Fruit fly (Drosophila melanogaster) whole organism, embryonic: ENCODE measurements around the gene Jon25Bi.

Experiments
- Aef1 ChIP-seq: fragments of 200-800 bp; sonication (Bioruptor generic); IDR thresholded peaks from 3 replicates; pipeline ENCODE4 v1.3.6; 2022; ENCODE audit warnings: missing biosample characterization, missing genetic modification characterization
- Atf-2 ChIP-seq: fragments of 200-800 bp; sonication (Bioruptor generic); optimal IDR thresholded peaks from 2 replicates; lab custom pipeline; 2016; ENCODE audit warnings: missing biosample characterization, missing genetic modification characterization
- Atf6 ChIP-seq: fragments of 200-800 bp; sonication (Bioruptor generic); IDR thresholded peaks from 2 replicates; pipeline ENCODE4 v1.3.6; 2022; ENCODE audit warnings: missing biosample characterization, missing genetic modification characterization
- CG1024 ChIP-seq: fragments of 200-800 bp; sonication (Bioruptor generic); IDR thresholded peaks from 2 replicates; pipeline ENCODE4 v1.3.6; 2022; ENCODE audit warnings: missing biosample characterization, missing genetic modification characterization
- CG11696 ChIP-seq: fragments of 200-800 bp; sonication (Bioruptor generic); IDR thresholded peaks from 2 replicates; pipeline ENCODE4 v1.3.6; 2022; ENCODE audit warnings: missing biosample characterization, missing genetic modification characterization
- CG12942 ChIP-seq: fragments of 200-800 bp; sonication (Bioruptor generic); optimal IDR thresholded peaks from 3 replicates; lab custom pipeline; 2016; ENCODE audit warnings: missing biosample characterization, missing genetic modification characterization
- CG13287 ChIP-seq: fragments of 200-800 bp; sonication (Bioruptor generic); IDR thresholded peaks from 2 replicates; pipeline ENCODE4 v1.3.6; 2022; ENCODE audit warnings: missing biosample characterization, missing genetic modification characterization; ENCODE audit not compliant: partially characterized antibody
- CG14860 ChIP-seq: fragments of 200-800 bp; sonication (Bioruptor generic); IDR thresholded peaks from 3 replicates; pipeline ENCODE4 v1.3.6; 2022; ENCODE audit warnings: missing biosample characterization, missing genetic modification characterization; ENCODE audit not compliant: partially characterized antibody
- CG4328 ChIP-seq: fragments of 200-800 bp; sonication (Bioruptor generic); optimal IDR thresholded peaks from 3 replicates; lab custom pipeline; 2017; ENCODE audit warnings: missing biosample characterization, missing genetic modification reagents, missing genetic modification characterization
- CG4404 ChIP-seq: fragments of 200-800 bp; sonication (Bioruptor generic); IDR thresholded peaks from 2 replicates; pipeline ENCODE4 v1.3.6; 2022; ENCODE audit warnings: missing biosample characterization, missing genetic modification characterization
- CG6654 ChIP-seq: fragments of 200-800 bp; sonication (Bioruptor generic); optimal IDR thresholded peaks from 2 replicates; lab custom pipeline; 2017; ENCODE audit warnings: missing biosample characterization, mild to moderate bottlenecking, missing genetic modification characterization
- CkIIα-i1 ChIP-seq: fragments of 200-800 bp; sonication (Bioruptor generic); IDR thresholded peaks from 2 replicates; pipeline ENCODE4 v1.3.6; 2022; ENCODE audit warnings: missing biosample characterization, missing genetic modification characterization
- CrebB ChIP-seq: fragments of 200-800 bp; sonication (Bioruptor generic); optimal IDR thresholded peaks from 3 replicates; lab custom pipeline; 2018; ENCODE audit warnings: missing biosample characterization, mild to moderate bottlenecking, missing genetic modification characterization
- D19B ChIP-seq: fragments of 200-800 bp; sonication (Bioruptor generic); optimal IDR thresholded peaks from 2 replicates; lab custom pipeline; 2017; ENCODE audit warnings: missing biosample characterization, mild to moderate bottlenecking, missing genetic modification characterization
- Dad ChIP-seq: fragments of 200-800 bp; sonication (Bioruptor generic); optimal IDR thresholded peaks from 3 replicates; lab custom pipeline; 2016; ENCODE audit warnings: missing biosample characterization, missing genetic modification characterization
- Dbx ChIP-seq: fragments of 200-800 bp; sonication (Bioruptor generic); IDR thresholded peaks from 3 replicates; pipeline ENCODE4 v1.3.6; 2022; ENCODE audit warnings: missing biosample characterization, missing genetic modification characterization
- Deaf1 ChIP-seq: fragments of 200-800 bp; optimal IDR thresholded peaks from 3 replicates; lab custom pipeline; 2019; ENCODE audit warnings: missing biosample characterization, mild to moderate bottlenecking, missing genetic modification characterization, moderate library complexity
- Dll ChIP-seq: fragments of 200-800 bp; sonication (Bioruptor generic); IDR thresholded peaks from 4 replicates; pipeline ENCODE4 v1.3.6; 2022; ENCODE audit warnings: missing biosample characterization, missing genetic modification characterization; ENCODE audit not compliant: partially characterized antibody
- H2.0 ChIP-seq: fragments of 200-800 bp; sonication (Bioruptor generic); IDR thresholded peaks from 2 replicates; pipeline ENCODE4 v1.3.6; 2022; ENCODE audit warnings: missing biosample characterization, missing genetic modification characterization
- HLH3B ChIP-seq: fragments of 200-800 bp; sonication (Bioruptor generic); IDR thresholded peaks from 2 replicates; pipeline ENCODE4 v1.3.6; 2022; ENCODE audit warnings: missing biosample characterization, missing genetic modification characterization
- Med ChIP-seq: fragments of 200-800 bp; sonication (Bioruptor generic); peaks from one replicate; lab custom pipeline; 2016; ENCODE audit warnings: missing biosample characterization, missing genetic modification characterization, mild to moderate bottlenecking, inconsistent platforms, moderate library complexity
- Myb ChIP-seq: fragments of 200-800 bp; sonication (Bioruptor generic); optimal IDR thresholded peaks from 2 replicates; lab custom pipeline; 2016; ENCODE audit warnings: missing biosample characterization, missing genetic modification characterization
- Ptx1 ChIP-seq: fragments of 200-800 bp; sonication (Bioruptor generic); IDR thresholded peaks from 2 replicates; pipeline ENCODE4 v1.3.6; 2022; ENCODE audit warnings: missing biosample characterization, missing genetic modification characterization
- Side ChIP-seq: fragments of 200-800 bp; sonication (Bioruptor generic); optimal IDR thresholded peaks from 2 replicates; lab custom pipeline; 2016; ENCODE audit warnings: missing biosample characterization, missing genetic modification characterization
- Xbp1 ChIP-seq: fragments of 200-800 bp; sonication (Bioruptor generic); optimal IDR thresholded peaks from 3 replicates; lab custom pipeline; 2016; ENCODE audit warnings: missing biosample characterization, mild to moderate bottlenecking, missing genetic modification characterization
- az2 ChIP-seq: fragments of 200-800 bp; sonication (Bioruptor generic); optimal IDR thresholded peaks from 3 replicates; lab custom pipeline; 2016; ENCODE audit warnings: missing biosample characterization, missing genetic modification characterization
- cad ChIP-seq: fragments of >200 bp; optimal IDR thresholded peaks from 2 replicates; lab custom pipeline; 2017; ENCODE audit warnings: missing biosample characterization, missing genetic modification characterization
- cas ChIP-seq: fragments of 200-800 bp; sonication (Bioruptor generic); IDR thresholded peaks from 2 replicates; pipeline ENCODE4 v1.3.6; 2022; ENCODE audit warnings: missing biosample characterization, missing genetic modification characterization
- chn ChIP-seq: fragments of 200-800 bp; sonication (Bioruptor generic); optimal IDR thresholded peaks from 2 replicates; lab custom pipeline; 2016; ENCODE audit warnings: missing biosample characterization, missing genetic modification characterization
- crp ChIP-seq, 2 experiments: fragments of 200-800 bp; sonication (Bioruptor generic); optimal IDR thresholded peaks; 2 replicates in 1 of 2; 3 replicates in 1 of 2; lab custom pipeline; 2017; ENCODE audit warnings: missing biosample characterization in 2 of 2, missing genetic modification characterization in 2 of 2, mild to moderate bottlenecking in 1 of 2, moderate library complexity in 1 of 2
- dimm ChIP-seq: fragments of 200-800 bp; sonication (Bioruptor generic); IDR thresholded peaks from 2 replicates; pipeline ENCODE4 v1.3.6; 2022; ENCODE audit warnings: missing biosample characterization, missing genetic modification characterization
- dysf ChIP-seq: fragments of 200-800 bp; sonication (Bioruptor generic); IDR thresholded peaks from 3 replicates; pipeline ENCODE4 v1.3.6; 2022; ENCODE audit warnings: missing biosample characterization, missing genetic modification characterization
- ems ChIP-seq: fragments of 200-800 bp; sonication (Bioruptor generic); optimal IDR thresholded peaks from 3 replicates; lab custom pipeline; 2016; ENCODE audit warnings: missing biosample characterization, missing genetic modification characterization
- esg ChIP-seq: fragments of 200-800 bp; sonication (Bioruptor generic); conservative IDR thresholded peaks from 2 replicates; pipeline ENCODE4 v1.3.6; 2022; ENCODE audit warnings: missing biosample characterization, missing genetic modification characterization
- gem ChIP-seq: fragments of 200-800 bp; sonication (Bioruptor generic); optimal IDR thresholded peaks from 2 replicates; lab custom pipeline; 2019; ENCODE audit warnings: missing biosample characterization, mild to moderate bottlenecking, missing genetic modification characterization, moderate library complexity
- grau ChIP-seq: fragments of 200-800 bp; optimal IDR thresholded peaks from 3 replicates; lab custom pipeline; 2019; ENCODE audit warnings: missing biosample characterization, mild to moderate bottlenecking, missing genetic modification characterization, moderate library complexity
- lab ChIP-seq: fragments of 200-800 bp; sonication (Bioruptor generic); optimal IDR thresholded peaks from 3 replicates; lab custom pipeline; 2017; ENCODE audit warnings: missing biosample characterization, missing genetic modification characterization, mild to moderate bottlenecking, moderate library complexity, missing genetic modification reagents
- mld ChIP-seq: fragments of 200-800 bp; sonication (Bioruptor generic); IDR thresholded peaks from 3 replicates; pipeline ENCODE4 v1.3.6; 2022; ENCODE audit warnings: missing biosample characterization, missing genetic modification characterization; ENCODE audit not compliant: partially characterized antibody
- nom ChIP-seq: fragments of 200-800 bp; sonication (Bioruptor generic); optimal IDR thresholded peaks from 2 replicates; lab custom pipeline; 2017; ENCODE audit warnings: missing biosample characterization, missing genetic modification characterization, mild to moderate bottlenecking, moderate library complexity, missing genetic modification reagents
- pb ChIP-seq: fragments of 200-800 bp; sonication (Bioruptor generic); optimal IDR thresholded peaks from 3 replicates; lab custom pipeline; 2016; ENCODE audit warnings: missing biosample characterization, missing genetic modification characterization
- ranshi ChIP-seq: fragments of 200-800 bp; sonication (Bioruptor generic); IDR thresholded peaks from 2 replicates; pipeline ENCODE4 v1.3.6; 2022; ENCODE audit warnings: missing biosample characterization, missing genetic modification characterization
- repo ChIP-seq: fragments of 200-800 bp; sonication (Bioruptor generic); optimal IDR thresholded peaks from 2 replicates; lab custom pipeline; 2016; ENCODE audit warnings: missing biosample characterization, missing genetic modification characterization
- scrt ChIP-seq: fragments of 200-800 bp; sonication (Bioruptor generic); optimal IDR thresholded peaks from 2 replicates; lab custom pipeline; 2018; ENCODE audit warnings: missing biosample characterization, mild to moderate bottlenecking, missing genetic modification characterization, moderate library complexity
- slbo ChIP-seq: fragments of 200-800 bp; sonication (Bioruptor generic); IDR thresholded peaks from 2 replicates; pipeline ENCODE4 v1.3.6; 2022; ENCODE audit warnings: missing biosample characterization, missing genetic modification characterization
- toy ChIP-seq: fragments of 200-800 bp; sonication (Bioruptor generic); IDR thresholded peaks from 2 replicates; pipeline ENCODE4 v1.3.6; 2022; ENCODE audit warnings: missing biosample characterization, missing genetic modification characterization
- tup ChIP-seq: fragments of 200-800 bp; sonication (Bioruptor generic); optimal IDR thresholded peaks from 2 replicates; lab custom pipeline; 2016; ENCODE audit warnings: missing biosample characterization, mild to moderate bottlenecking, missing genetic modification characterization, moderate library complexity
- wdn ChIP-seq: fragments of 200-800 bp; sonication (Bioruptor generic); IDR thresholded peaks from 2 replicates; pipeline ENCODE4 v1.3.6; 2022; ENCODE audit warnings: missing biosample characterization, missing genetic modification characterization
- wor ChIP-seq: fragments of 200-800 bp; sonication (Bioruptor generic); IDR thresholded peaks from 2 replicates; pipeline ENCODE4 v1.3.6; 2022; ENCODE audit warnings: missing biosample characterization, missing genetic modification characterization
- zf30C ChIP-seq: fragments of 200-800 bp; sonication (Bioruptor generic); optimal IDR thresholded peaks from 3 replicates; lab custom pipeline; 2018; ENCODE audit warnings: missing biosample characterization, mild to moderate bottlenecking, missing genetic modification characterization
- zfh2 ChIP-seq: fragments of 200-800 bp; sonication (Bioruptor generic); optimal IDR thresholded peaks from 2 replicates; lab custom pipeline; 2016; ENCODE audit warnings: missing biosample characterization, missing genetic modification characterization

Jon25Bi gene

DNA sequence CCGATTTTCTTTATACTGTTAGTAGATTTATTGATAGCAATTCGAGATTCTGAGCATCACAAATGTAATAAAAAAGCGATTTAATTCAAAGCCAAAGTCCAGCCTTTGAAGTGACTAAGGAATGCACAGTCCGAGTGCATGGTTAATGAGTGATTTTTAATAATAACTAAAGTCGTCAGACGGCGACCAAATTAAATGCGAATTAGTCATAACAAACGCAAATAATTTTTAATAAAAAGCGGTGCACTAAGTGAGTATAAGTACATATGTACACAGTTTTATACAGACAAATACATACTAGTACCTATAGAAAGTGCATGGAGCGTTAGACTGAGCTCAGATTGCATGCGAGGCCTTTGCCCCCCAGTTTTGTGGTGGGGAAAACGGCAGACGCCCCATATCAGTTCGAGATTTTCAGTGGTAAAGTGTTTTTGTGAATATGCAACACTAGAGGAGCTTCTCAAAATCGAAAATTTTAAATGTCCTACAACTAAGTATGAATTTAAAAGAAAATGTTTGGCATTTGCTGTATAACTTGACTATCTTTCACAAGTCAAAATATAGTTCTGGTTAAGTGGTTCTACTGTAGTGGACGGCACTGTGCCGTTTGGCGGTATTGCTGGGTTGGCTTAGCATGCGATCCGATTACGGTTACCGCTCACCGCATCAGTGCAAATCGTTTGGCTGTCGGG is 47.9 kb upstream of the Jon25Bi start (continued):
- TF ChIP-seq CG11696 (peak; percentile 54; the same call in 1 of the 2 replicates), zfh2 (GFP tag; lab: Kevin White, UChicago) (peak; percentile 19), HLH3B (peak; percentile 35; the same call in 1 of the 2 replicates), gem (peak; percentile 21), Med (GFP tag; lab: Kevin White, UChicago) (peak; percentile 27)
- TF ChIP-seq, all 482 proteins: peak for 28

DNA sequence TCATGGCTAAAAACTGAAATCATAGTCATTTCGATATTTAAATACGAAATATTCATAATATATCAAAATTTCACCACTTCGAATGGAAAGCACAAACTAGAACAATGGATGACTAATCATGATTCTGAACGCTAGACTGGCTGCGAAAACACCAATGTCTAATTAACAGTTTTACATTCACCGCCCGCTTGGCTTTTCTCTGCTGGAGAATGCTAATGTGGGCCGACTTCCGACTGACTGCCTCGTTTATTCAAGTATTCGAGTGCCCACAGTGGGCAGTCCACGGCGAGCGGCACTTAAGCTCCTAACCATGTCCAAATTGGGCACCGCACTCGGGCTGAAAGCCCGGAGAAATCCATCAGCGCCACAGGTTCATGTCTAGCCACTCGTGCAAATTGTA is 47.1 kb upstream of the Jon25Bi start:
- TF ChIP-seq mld (GFP tag; lab: Robert Waterston, UW), result no peak
- TF ChIP-seq cad (GFP tag; lab: Kevin White, UChicago), result peak; percentile 33
- 0 out of 2 replicates have a peak, but pooled peaks have one; percentile 17 for TF ChIP-seq wdn
- TF ChIP-seq CG12942 (GFP tag; lab: Kevin White, UChicago), result no peak
- TF ChIP-seq CG6654 (GFP tag; lab: Kevin White, UChicago), result peak; percentile 92
- TF ChIP-seq crp (GFP tag; optimal IDR thresholded peaks at IDR 0.05; lab: Kevin White, UChicago), result no peak
- no peak for TF ChIP-seq repo (GFP tag; lab: Kevin White, UChicago)
- no peak for TF ChIP-seq CG1024
- TF ChIP-seq lab (GFP tag; lab: Kevin White, UChicago), result no peak
- no peak for TF ChIP-seq Dll (GFP tag; lab: Robert Waterston, UW)
- no peak for TF ChIP-seq Dad (GFP tag; lab: Kevin White, UChicago)
- TF ChIP-seq cas (GFP tag; lab: Robert Waterston, UW), result no peak
- no peak for TF ChIP-seq CG4404 (GFP tag; lab: Robert Waterston, UW)
- TF ChIP-seq Side, result no peak
- TF ChIP-seq az2 (GFP tag; lab: Kevin White, UChicago), result no peak
- TF ChIP-seq H2.0 (GFP tag; lab: Robert Waterston, UW), result no peak
- TF ChIP-seq esg (GFP tag; lab: Robert Waterston, UW), result no peak
- TF ChIP-seq zf30C (GFP tag; lab: Kevin White, UChicago), result no peak
- no peak for TF ChIP-seq tup (GFP tag; lab: Kevin White, UChicago)
- TF ChIP-seq Atf-2 (GFP tag; lab: Kevin White, UChicago), result no peak
- TF ChIP-seq D19B, result no peak
- no peak for TF ChIP-seq CG13287 (GFP tag; lab: Robert Waterston, UW)
- TF ChIP-seq CkIIα-i1 (GFP tag; lab: Robert Waterston, UW), result no peak
- 0 out of 2 replicates have a peak, but pooled peaks have one; percentile 5 for TF ChIP-seq slbo (GFP tag; lab: Robert Waterston, UW)
- no peak for TF ChIP-seq CG4328
- no peak for TF ChIP-seq Aef1
- no peak for TF ChIP-seq dimm
- TF ChIP-seq Ptx1 (GFP tag; lab: Robert Waterston, UW), result no peak
- no peak for TF ChIP-seq Atf6 (GFP tag; lab: Robert Waterston, UW)
- TF ChIP-seq nom (GFP tag; lab: Kevin White, UChicago), result no peak
- no peak for TF ChIP-seq CrebB
- no peak for TF ChIP-seq Xbp1
- no peak for TF ChIP-seq Dbx (GFP tag; lab: Robert Waterston, UW)
- TF ChIP-seq Myb, result no peak
- no peak for TF ChIP-seq ems
- TF ChIP-seq chn (GFP tag; lab: Kevin White, UChicago), result no peak
- TF ChIP-seq wor, result no peak
- no peak for TF ChIP-seq dysf (GFP tag; lab: Robert Waterston, UW)
- no peak for TF ChIP-seq CG14860 (GFP tag; lab: Robert Waterston, UW)
- TF ChIP-seq toy (GFP tag; lab: Robert Waterston, UW), result peak; percentile 41; the same call in 1 of the 2 replicates
- TF ChIP-seq ranshi (GFP tag; lab: Robert Waterston, UW), result no peak
- peak; percentile 40 for TF ChIP-seq Med (GFP tag; lab: Kevin White, UChicago)
- no peak for TF ChIP-seq grau (tag; lab: Kevin White, UChicago)
- TF ChIP-seq scrt (GFP tag; lab: Kevin White, UChicago), result no peak
- TF ChIP-seq Deaf1, result no peak
- no peak for TF ChIP-seq pb (GFP tag; lab: Kevin White, UChicago)
